Worm (Caenorhabditis elegans) whole organism, midembryonic: Measurements from ENCODE around the gene nhr-27.

ENCODE experiments used
- klf-2 ChIP-seq: fragments of 200-800 bp; sonication (Bioruptor generic); conservative IDR thresholded peaks from 2 replicates; pipeline ENCODE4 v1.3.6; 2022; ENCODE audit warnings: missing genetic modification reagents, missing genetic modification characterization, missing compliant biosample characterization
- ref-1 ChIP-seq: fragments of 200-800 bp; sonication (Bioruptor generic); conservative IDR thresholded peaks from 2 replicates; pipeline ENCODE4 v1.3.6; 2022; ENCODE audit warnings: missing genetic modification reagents, missing genetic modification characterization, missing compliant biosample characterization

DNA sequence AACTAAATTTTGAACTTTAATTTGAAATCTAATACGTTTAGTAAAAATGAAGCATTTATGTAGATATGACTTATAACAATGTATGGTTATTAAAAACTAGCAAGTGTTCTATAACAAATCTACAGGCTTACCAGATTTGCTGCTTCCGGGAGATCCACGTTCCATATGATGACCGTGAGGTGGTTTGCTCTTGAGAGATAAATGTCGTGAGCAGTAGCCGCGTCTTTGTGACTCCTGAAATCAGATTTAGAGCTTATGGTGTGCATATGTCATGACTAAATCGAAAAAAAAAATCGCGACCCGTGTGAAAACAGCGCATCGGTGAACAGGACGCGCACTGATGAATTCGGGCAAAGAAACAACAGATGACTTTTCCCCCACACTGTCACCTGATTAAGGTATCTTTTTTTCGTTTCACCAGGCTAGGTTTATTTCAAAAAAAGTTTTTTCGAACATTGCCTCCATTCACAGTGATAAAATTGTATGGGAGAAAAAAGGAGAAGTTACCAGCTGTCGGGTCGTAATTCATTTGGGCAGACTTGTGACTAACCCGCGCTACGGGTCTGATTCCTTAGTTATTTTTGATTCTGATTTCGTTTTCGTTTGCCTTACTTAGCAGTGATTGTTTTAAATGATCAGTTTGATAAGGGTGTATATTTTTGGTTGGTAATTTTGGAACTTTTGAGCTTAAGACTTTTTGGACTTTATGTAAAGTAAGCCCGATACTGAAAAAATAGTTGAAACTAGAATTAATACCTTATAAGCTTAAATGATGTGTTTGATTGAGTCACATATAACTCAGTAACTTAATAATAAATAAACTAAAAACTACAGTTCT is at the start of gene nhr-27:
- TF ChIP-seq ref-1 (no peak), klf-2 (no peak)
